Worm (Caenorhabditis elegans): ENCODE results near the gene gst-3.

The gst-3 gene

ce11 chrIV:10140143-10140542, at the start of gene gst-3:
Gene gst-3, minus strand, starts transcription at chrIV:10140243.
- TF ChIP-seq snpc-4 (GFP tag; optimal IDR thresholded peaks at IDR 0.05) (no peak), snpc-4 (tag; optimal IDR thresholded peaks at IDR 0.05) (no peak), lin-54 (GFP tag; optimal IDR thresholded peaks at IDR 0.05) (no peak), ztf-26 (tag; optimal IDR thresholded peaks at IDR 0.05) (no peak), atf-7 (tag; optimal IDR thresholded peaks at IDR 0.05) (no peak), attf-6 (GFP tag; IDR thresholded peaks at IDR 0.05) (no peak), fkh-3 (tag; optimal IDR thresholded peaks at IDR 0.05) (no peak), rec-8 (tag; optimal IDR thresholded peaks at IDR 0.05) (no peak), hmg-1.2 (GFP tag; IDR thresholded peaks at IDR 0.05) (no peak), rpc-1 (optimal IDR thresholded peaks at IDR 0.05) (no peak), rpc-1 (tag; optimal IDR thresholded peaks at IDR 0.05) (no peak), lin-26 (GFP tag; IDR thresholded peaks at IDR 0.05) (no peak), nfyb-1 (GFP tag; IDR thresholded peaks at IDR 0.05) (no peak), athp-1 (tag; optimal IDR thresholded peaks at IDR 0.05) (no peak), madf-8 (GFP tag; conservative IDR thresholded peaks at IDR 0.05) (no peak), pbrm-1 (GFP tag; IDR thresholded peaks at IDR 0.05) (no peak), attf-3 (GFP tag; conservative IDR thresholded peaks at IDR 0.05) (no peak), ceh-79 (tag; optimal IDR thresholded peaks at IDR 0.05) (no peak), lsy-27 (tag; optimal IDR thresholded peaks at IDR 0.05; ENCODE audit: borderline replicate concordance, insufficient read depth) (no peak), K11D2.4 (GFP tag; IDR thresholded peaks at IDR 0.05) (no peak)

ce11 chrIV:10188505-10188904, 48.5 kb upstream of the gst-3 start:
- no peak for TF ChIP-seq bed-2 (GFP tag; IDR thresholded peaks at IDR 0.05)
- no peak for TF ChIP-seq hlh-26 (GFP tag; conservative IDR thresholded peaks at IDR 0.05)
- TF ChIP-seq T26A5.8 (tag; optimal IDR thresholded peaks at IDR 0.05), result no peak
- no peak for TF ChIP-seq lsl-1 (GFP tag; optimal IDR thresholded peaks at IDR 0.05)
- TF ChIP-seq cebp-1 (GFP tag; IDR thresholded peaks at IDR 0.05), result no peak
- TF ChIP-seq cebp-1 (tag; optimal IDR thresholded peaks at IDR 0.05), result no peak
- no peak for TF ChIP-seq ceh-100 (GFP tag; IDR thresholded peaks at IDR 0.05)
- no peak for TF ChIP-seq mel-28 (tag; optimal IDR thresholded peaks at IDR 0.05; ENCODE audit: borderline replicate concordance)
- no peak for TF ChIP-seq ekl-4 (GFP tag; IDR thresholded peaks at IDR 0.05)
- no peak for TF ChIP-seq F49E8.2 (tag; optimal IDR thresholded peaks at IDR 0.05; ENCODE audit: insufficient read depth)
- TF ChIP-seq Y56A3A.18 (GFP tag; IDR thresholded peaks at IDR 0.05), result no peak
- TF ChIP-seq K12H6.12 (tag; optimal IDR thresholded peaks at IDR 0.05), result no peak
- TF ChIP-seq ztf-28 (GFP tag; IDR thresholded peaks at IDR 0.05), result no peak
- no peak for TF ChIP-seq xnd-1 (tag; optimal IDR thresholded peaks at IDR 0.05)
- no peak for TF ChIP-seq tlf-1 (GFP tag; optimal IDR thresholded peaks at IDR 0.05)
- no peak for TF ChIP-seq gei-17 (GFP tag; optimal IDR thresholded peaks at IDR 0.05)
- no peak for TF ChIP-seq tbp1 (GFP tag; optimal IDR thresholded peaks at IDR 0.05)
- no peak for TF ChIP-seq sea-2 (GFP tag; IDR thresholded peaks at IDR 0.05)
- TF ChIP-seq ceh-27 (GFP tag; optimal IDR thresholded peaks at IDR 0.05), result no peak
- no peak for TF ChIP-seq aptf-3 (GFP tag; IDR thresholded peaks at IDR 0.05)

All from whole organism, young adult.